Worm (Caenorhabditis elegans) whole organism, L4 larva: Measurements from ENCODE around the gene unc-43.

Experiments
- D1046.2 ChIP-seq: fragments of 200-800 bp; sonication (Bioruptor generic); IDR thresholded peaks from 2 replicates; pipeline ENCODE4 v1.3.6; 2022; ENCODE audit warnings: missing genetic modification characterization, missing compliant biosample characterization
- F26F4.8 ChIP-seq: fragments of 200-800 bp; sonication (Bioruptor generic); conservative IDR thresholded peaks from 2 replicates; pipeline ENCODE4 v1.3.6; 2022; ENCODE audit warnings: missing genetic modification characterization, missing compliant biosample characterization
- T20F7.1 ChIP-seq: fragments of 200-800 bp; sonication (Bioruptor generic); optimal IDR thresholded peaks from 2 replicates; lab custom pipeline; 2018; ENCODE audit warnings: mild to moderate bottlenecking, missing genetic modification characterization, missing compliant biosample characterization
- Y105C5A.15 ChIP-seq: fragments of 200-800 bp; sonication (Bioruptor generic); IDR thresholded peaks from 2 replicates; pipeline ENCODE4 v1.3.6; 2022; ENCODE audit warnings: missing genetic modification characterization, missing compliant biosample characterization
- ZK337.2 ChIP-seq: fragments of 200-800 bp; sonication (Bioruptor generic); IDR thresholded peaks from 2 replicates; pipeline ENCODE4 v1.3.6; 2022; ENCODE audit warnings: missing genetic modification reagents, missing genetic modification characterization, missing compliant biosample characterization
- aha-1 ChIP-seq: fragments of 150-350 bp; peaks from one replicate; lab custom pipeline; 2014; ENCODE audit warnings: missing biosample characterization, missing genetic modification characterization
- ama-1 ChIP-seq: fragments of 150-350 bp; optimal IDR thresholded peaks from 2 replicates; lab custom pipeline; 2014; ENCODE audit warnings: inconsistent platforms, mixed read lengths
- ceh-20 ChIP-seq: fragments of 200-800 bp; sonication (Bioruptor generic); IDR thresholded peaks from 2 replicates; pipeline ENCODE4 v1.3.6; 2022; ENCODE audit warnings: missing genetic modification reagents, missing genetic modification characterization, missing compliant biosample characterization
- ces-1 ChIP-seq: fragments of 150-350 bp; sonication (generic microtip); optimal IDR thresholded peaks from 4 replicates; lab custom pipeline; 2014; ENCODE audit warnings: missing biosample characterization, missing genetic modification reagents, missing genetic modification characterization
- ctbp-1 ChIP-seq: fragments of 200-800 bp; sonication (Bioruptor generic); IDR thresholded peaks from 2 replicates; pipeline ENCODE4 v1.3.6; 2022; ENCODE audit warnings: missing genetic modification reagents, missing genetic modification characterization, missing compliant biosample characterization
- daf-16 ChIP-seq, 3 experiments: sonication (generic microtip); optimal IDR thresholded peaks; 2 replicates each; lab custom pipeline; 2016 to 2017; ENCODE audit warnings: missing genetic modification characterization in 3 of 3, missing genetic modification reagents in 3 of 3, mild to moderate bottlenecking in 2 of 3, missing compliant biosample characterization in 2 of 3, missing biosample characterization in 1 of 3, moderate library complexity in 1 of 3
- daf-8 ChIP-seq: fragments of 200-800 bp; sonication (Bioruptor generic); IDR thresholded peaks from 2 replicates; pipeline ENCODE4 v1.3.6; 2022; ENCODE audit warnings: missing genetic modification characterization, missing compliant biosample characterization
- dmd-6 ChIP-seq: fragments of 200-800 bp; sonication (Bioruptor generic); IDR thresholded peaks from 2 replicates; pipeline ENCODE4 v1.3.6; 2022; ENCODE audit warnings: missing genetic modification reagents, missing genetic modification characterization, missing compliant biosample characterization
- dmd-9 ChIP-seq: fragments of 200-800 bp; sonication (Bioruptor generic); IDR thresholded peaks from 2 replicates; pipeline ENCODE4 v1.3.6; 2022; ENCODE audit warnings: missing genetic modification reagents, missing genetic modification characterization, missing compliant biosample characterization
- dve-1 ChIP-seq: sonication (generic microtip); optimal IDR thresholded peaks from 2 replicates; lab custom pipeline; 2017; ENCODE audit warnings: antibody characterized with exemption, mild to moderate bottlenecking, missing genetic modification characterization, missing compliant biosample characterization; ENCODE audit not compliant: insufficient read depth
- fkh-10 ChIP-seq: fragments of 150-350 bp; optimal IDR thresholded peaks from 2 replicates; lab custom pipeline; 2014; ENCODE audit warnings: missing biosample characterization, missing genetic modification reagents, missing genetic modification characterization
- fos-1 ChIP-seq: fragments of 150-350 bp; optimal IDR thresholded peaks from 2 replicates; lab custom pipeline; 2014; ENCODE audit warnings: missing biosample characterization, missing genetic modification characterization
- hlh-11 ChIP-seq: fragments of 200-800 bp; sonication (Bioruptor generic); optimal IDR thresholded peaks from 2 replicates; lab custom pipeline; 2018; ENCODE audit warnings: mild to moderate bottlenecking, missing genetic modification characterization, missing compliant biosample characterization
- hmg-1.1 ChIP-seq: fragments of 200-800 bp; sonication (Bioruptor generic); IDR thresholded peaks from 2 replicates; pipeline ENCODE4 v1.3.6; 2022; ENCODE audit warnings: missing genetic modification reagents, missing genetic modification characterization, missing compliant biosample characterization
- jun-1 ChIP-seq: fragments of 150-350 bp; optimal IDR thresholded peaks from 2 replicates; lab custom pipeline; 2014; ENCODE audit warnings: missing biosample characterization, missing genetic modification reagents, missing genetic modification characterization
- lin-38 ChIP-seq: fragments of 200-800 bp; sonication (Bioruptor generic); IDR thresholded peaks from 2 replicates; pipeline ENCODE4 v1.3.6; 2022; ENCODE audit warnings: missing genetic modification reagents, missing genetic modification characterization, missing compliant biosample characterization
- mdt-29 ChIP-seq: fragments of 200-800 bp; sonication (Bioruptor generic); IDR thresholded peaks from 2 replicates; pipeline ENCODE4 v1.3.6; 2022; ENCODE audit warnings: missing genetic modification reagents, missing genetic modification characterization, missing compliant biosample characterization
- nhr-28 ChIP-seq: fragments of 150-350 bp; optimal IDR thresholded peaks from 2 replicates; lab custom pipeline; 2014; ENCODE audit warnings: missing biosample characterization, missing genetic modification characterization
- nhr-42 ChIP-seq: fragments of 200-800 bp; sonication (Bioruptor generic); IDR thresholded peaks from 2 replicates; pipeline ENCODE4 v1.3.6; 2022; ENCODE audit warnings: missing genetic modification characterization, missing compliant biosample characterization
- nhr-76 ChIP-seq: fragments of 150-350 bp; optimal IDR thresholded peaks from 2 replicates; lab custom pipeline; 2014; ENCODE audit warnings: missing biosample characterization, missing genetic modification characterization
- nhr-77 ChIP-seq: fragments of 150-350 bp; optimal IDR thresholded peaks from 2 replicates; lab custom pipeline; 2014; ENCODE audit warnings: missing biosample characterization, missing genetic modification characterization
- pha-4 ChIP-seq, 2 experiments: fragments of 150-350 bp in 1 of 2; fragments of 200-800 bp in 1 of 2; sonication (Bioruptor generic) in 1 of 2; IDR thresholded peaks in 1 of 2; optimal IDR thresholded peaks in 1 of 2; 2 replicates each; pipeline versions ENCODE4 v1.3.6 to Lab custom; 2014 to 2022; ENCODE audit warnings: missing genetic modification characterization in 2 of 2, missing genetic modification reagents in 2 of 2, missing biosample characterization in 1 of 2, missing compliant biosample characterization in 1 of 2
- pqm-1 ChIP-seq: sonication (generic microtip); optimal IDR thresholded peaks from 2 replicates; lab custom pipeline; 2017; ENCODE audit warnings: missing biosample characterization, missing genetic modification characterization
- sdz-12 ChIP-seq: fragments of 200-800 bp; sonication (Bioruptor generic); optimal IDR thresholded peaks from 2 replicates; lab custom pipeline; 2018; ENCODE audit warnings: mild to moderate bottlenecking, missing genetic modification characterization, missing compliant biosample characterization
- skn-1 ChIP-seq: fragments of 150-350 bp; optimal IDR thresholded peaks from 2 replicates; lab custom pipeline; 2014; ENCODE audit warnings: missing biosample characterization, missing genetic modification characterization
- spr-1 ChIP-seq: sonication (generic microtip); optimal IDR thresholded peaks from 2 replicates; lab custom pipeline; 2016; ENCODE audit warnings: mild to moderate bottlenecking, missing genetic modification characterization, missing compliant biosample characterization
- unc-130 ChIP-seq: sonication (generic microtip); optimal IDR thresholded peaks from 2 replicates; lab custom pipeline; 2016; ENCODE audit warnings: missing genetic modification reagents, missing genetic modification characterization, missing compliant biosample characterization
- unc-62 ChIP-seq, 3 experiments: fragments of 150-350 bp in 1 of 3; sonication (generic microtip); optimal IDR thresholded peaks in 2 of 3; peaks in 1 of 3; 1 replicate in 1 of 3; 2 replicates in 2 of 3; lab custom pipeline; 2014 to 2017; ENCODE audit warnings: missing biosample characterization in 3 of 3, missing genetic modification characterization in 3 of 3, missing genetic modification reagents in 3 of 3, missing genotype in 1 of 3
- vab-7 ChIP-seq: fragments of 200-800 bp; sonication (Bioruptor generic); IDR thresholded peaks from 2 replicates; pipeline ENCODE4 v1.3.6; 2022; ENCODE audit warnings: missing genetic modification reagents, missing genetic modification characterization, missing compliant biosample characterization
- zfp-2 ChIP-seq: sonication (generic microtip); optimal IDR thresholded peaks from 2 replicates; lab custom pipeline; 2016; ENCODE audit warnings: mild to moderate bottlenecking, missing genetic modification characterization, missing compliant biosample characterization
- zip-11 ChIP-seq: fragments of 200-800 bp; sonication (Bioruptor generic); IDR thresholded peaks from 2 replicates; pipeline ENCODE4 v1.3.6; 2022; ENCODE audit warnings: missing genetic modification characterization, missing compliant biosample characterization
- ztf-11 ChIP-seq: fragments of 150-350 bp; optimal IDR thresholded peaks from 2 replicates; lab custom pipeline; 2014; ENCODE audit warnings: missing biosample characterization, missing genetic modification characterization

unc-43 gene

DNA sequence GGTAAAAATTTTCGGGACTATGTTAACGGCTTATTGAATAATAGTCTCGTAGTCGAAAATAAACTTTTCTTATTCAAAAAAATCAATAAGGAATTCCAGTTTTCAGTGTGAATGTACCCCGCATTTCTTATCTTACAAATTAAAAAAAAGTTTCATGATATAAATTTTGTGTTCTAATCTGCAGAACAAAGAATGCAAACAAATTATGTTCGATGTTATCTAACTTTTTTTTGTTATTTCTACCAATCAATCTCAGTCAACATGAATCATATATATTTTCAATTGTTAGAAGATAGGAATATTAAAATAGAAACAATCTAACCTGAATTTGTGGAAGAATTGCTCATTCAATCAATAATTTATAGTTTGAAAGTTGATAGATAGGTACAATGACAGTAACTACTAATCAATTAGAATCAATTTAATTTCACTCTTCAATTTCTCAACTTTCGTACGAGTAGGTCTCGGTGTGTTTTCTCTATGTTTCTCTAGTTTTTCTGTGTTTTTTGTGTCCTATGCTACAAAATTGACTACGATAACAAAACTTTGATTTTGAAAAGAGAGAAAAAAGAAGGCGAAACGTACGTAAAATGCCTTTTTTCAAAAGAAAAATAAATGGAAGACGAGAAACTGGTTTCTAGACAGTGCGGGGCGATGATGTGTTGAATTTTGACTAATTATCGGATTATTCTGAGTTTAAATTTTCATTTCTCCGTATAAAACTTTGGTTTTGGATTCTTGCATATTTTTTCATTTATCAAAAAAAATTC, at the start of gene unc-43, which contains the start of gene Y43C5B.3 (continued):
- no peak for TF ChIP-seq zfp-2 (tag; lab: Kevin White, UChicago)
- TF ChIP-seq ztf-11 (tag; lab: Kevin White, UChicago): no peak
- no peak for TF ChIP-seq ama-1 (lab: Kevin White, UChicago)
- no peak for TF ChIP-seq spr-1 (tag; lab: Kevin White, UChicago)
- no peak for TF ChIP-seq mdt-29 (GFP tag; lab: Robert Waterston, UW)
- no peak for TF ChIP-seq unc-130 (GFP tag; lab: Kevin White, UChicago)
- TF ChIP-seq fos-1 (tag; lab: Kevin White, UChicago): no peak
- no peak for TF ChIP-seq daf-8 (GFP tag; lab: Robert Waterston, UW)
- no peak for TF ChIP-seq dmd-9 (GFP tag; lab: Robert Waterston, UW)
- no peak for TF ChIP-seq ZK337.2 (GFP tag; lab: Robert Waterston, UW)
- peak; percentile 99 for TF ChIP-seq nhr-28 (tag; lab: Kevin White, UChicago)
- TF ChIP-seq D1046.2 (GFP tag; lab: Robert Waterston, UW): no peak
- TF ChIP-seq aha-1 (tag; lab: Kevin White, UChicago): no peak

DNA sequence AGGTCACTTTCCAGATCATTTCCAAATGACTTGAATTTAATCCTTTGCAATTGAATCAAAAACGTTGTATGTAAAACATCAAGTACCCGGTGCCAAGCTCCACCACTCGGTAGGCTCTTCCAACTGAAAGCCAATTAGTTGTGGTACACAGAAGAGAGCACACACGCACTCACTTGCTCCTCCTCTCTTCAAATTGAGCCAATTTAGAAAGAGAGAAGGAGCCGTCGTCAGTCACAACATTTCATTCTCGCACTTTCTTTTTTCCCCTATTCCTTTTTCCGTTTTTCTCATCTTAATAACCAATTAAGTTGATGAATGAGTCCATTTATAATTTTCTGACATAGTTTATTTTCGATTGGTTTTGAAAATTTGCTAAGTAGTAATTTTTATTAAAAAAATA, 48.2 kb upstream of the unc-43 start:
- TF ChIP-seq ctbp-1: 0 out of 2 replicates have a peak, but pooled peaks have one; percentile 22
- TF ChIP-seq aha-1 (tag; lab: Kevin White, UChicago): peak; percentile 95
- peak; percentile 28 for TF ChIP-seq ces-1 (GFP tag; lab: Kevin White, UChicago)
- 0 out of 2 replicates have a peak, but pooled peaks have one; percentile 7 for TF ChIP-seq hmg-1.1 (GFP tag; lab: Robert Waterston, UW)
- TF ChIP-seq zip-11 (GFP tag; lab: Robert Waterston, UW): no peak

DNA sequence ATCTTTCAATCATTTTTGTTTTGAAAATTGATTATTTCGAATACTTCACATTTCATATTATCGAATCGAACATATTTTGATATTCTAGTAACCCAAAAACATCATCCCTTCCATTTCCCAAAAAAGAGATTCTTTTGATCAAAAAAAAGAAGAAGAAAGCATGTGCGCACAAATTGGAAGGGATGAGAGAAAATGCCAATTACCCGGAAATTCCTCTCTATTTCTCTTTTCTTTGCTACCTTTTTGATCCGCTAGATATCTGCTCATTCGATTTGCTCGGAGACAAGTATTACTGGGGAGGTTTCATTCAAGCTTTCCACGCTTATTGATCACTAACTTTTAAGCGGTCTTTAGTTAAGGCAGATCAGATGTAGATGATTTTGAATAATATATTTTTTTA, 46.8 kb upstream of the unc-43 start:
- no peak for TF ChIP-seq nhr-42 (GFP tag; lab: Robert Waterston, UW)
- no peak for TF ChIP-seq pqm-1 (tag; lab: Kevin White, UChicago)
- peak; percentile 10 for TF ChIP-seq fkh-10
- TF ChIP-seq ces-1 (GFP tag; lab: Kevin White, UChicago): peak; percentile 38

DNA sequence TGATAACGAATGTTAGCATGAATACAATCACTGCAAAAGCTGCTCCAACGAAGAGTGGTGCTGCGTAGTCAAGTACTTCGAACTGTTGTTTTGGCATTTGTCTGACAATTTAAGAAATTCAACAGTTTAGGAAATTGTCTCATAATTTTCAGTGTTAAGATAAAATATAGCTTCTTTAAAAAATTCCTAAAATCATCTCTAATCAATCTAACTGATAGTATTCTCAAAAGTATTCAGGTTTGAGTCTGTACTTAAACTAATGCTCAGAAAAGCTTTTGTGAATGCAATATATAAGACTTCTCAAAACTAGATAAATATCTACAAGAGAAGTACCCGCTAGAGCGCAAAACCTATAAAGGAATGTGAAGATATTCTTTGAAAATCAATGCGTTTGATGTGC, 44.8 kb upstream of the unc-43 start, which contains the start of gene R10H10.4:
TSS of gene R10H10.4 (minus strand) at position 101 of the 400 bp plus-strand sequence.
- TF ChIP-seq lin-38 (GFP tag; lab: Robert Waterston, UW): no peak
- TF ChIP-seq, all 104 proteins: peak for 0

DNA sequence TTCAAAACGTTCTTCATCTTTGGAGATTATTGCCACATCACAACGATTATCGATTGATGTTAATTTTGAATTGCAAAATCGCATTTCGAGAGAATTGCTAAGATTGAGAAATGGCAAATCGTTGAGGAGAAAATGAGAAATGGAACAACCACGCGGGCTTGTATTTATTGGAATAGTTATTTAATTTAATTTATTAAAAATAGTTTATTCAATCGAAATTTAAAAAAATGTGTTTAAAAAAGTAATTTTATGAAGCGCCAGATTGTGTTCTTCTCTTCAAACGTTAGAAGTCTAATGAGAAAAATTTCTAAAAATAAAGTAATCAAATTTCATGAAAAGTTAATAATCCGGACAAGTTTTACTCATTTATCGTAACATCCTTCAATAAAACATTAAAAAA, 41.8 kb upstream of the unc-43 start, which contains the start of gene spe-26:
TSS of gene spe-26 (minus strand) at position 101 of the 400 bp plus-strand sequence.
- TF ChIP-seq unc-62 (GFP tag; optimal IDR thresholded peaks at IDR 0.05 in 1 of 2; lab: Kevin White, UChicago) (peak in 1 of 2 experiments; percentile 24), unc-62 (tag; optimal IDR thresholded peaks at IDR 0.05; lab: Kevin White, UChicago) (no peak), F26F4.8 (GFP tag; lab: Robert Waterston, UW) (no peak)

DNA sequence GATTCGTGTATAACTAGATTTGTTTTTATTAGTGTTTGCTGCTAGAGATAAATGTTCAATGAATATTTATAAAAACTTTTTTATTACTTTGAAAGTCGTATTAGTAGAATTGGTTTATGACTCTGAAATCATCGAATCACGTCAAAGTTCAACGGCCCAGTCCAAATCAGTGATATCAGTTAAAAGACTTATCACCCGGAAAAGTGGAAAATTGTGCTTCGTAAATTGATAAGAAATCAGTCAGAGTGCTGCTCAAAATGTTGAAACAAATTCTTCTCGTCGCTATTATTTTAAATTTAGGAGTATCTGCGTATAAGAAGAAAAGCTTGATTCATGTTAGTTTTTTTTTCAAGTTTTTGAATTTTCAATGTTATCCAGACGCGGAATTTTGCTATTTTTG, 38.2 kb upstream of the unc-43 start, which contains the start of gene R10H10.3:
TSS of gene R10H10.3 (plus strand) at position 243 of the 400 bp plus-strand sequence.
- TF ChIP-seq nhr-76 (tag; lab: Kevin White, UChicago): no peak
- no peak for TF ChIP-seq vab-7 (GFP tag; lab: Robert Waterston, UW)
- TF ChIP-seq daf-16 (GFP tag; optimal IDR thresholded peaks at IDR 0.05; lab: Kevin White, UChicago): no peak
- TF ChIP-seq daf-16 (tag; optimal IDR thresholded peaks at IDR 0.05; lab: Kevin White, UChicago): peak; percentile 26
- no peak for TF ChIP-seq T20F7.1
- peak; percentile 12 for TF ChIP-seq aha-1 (tag; lab: Kevin White, UChicago)
- no peak for TF ChIP-seq sdz-12
- peak; percentile 22 for TF ChIP-seq hlh-11 (tag; lab: Kevin White, UChicago)
- no peak for TF ChIP-seq F26F4.8 (GFP tag; lab: Robert Waterston, UW)
- TF ChIP-seq jun-1: no peak
- peak; percentile 78 for TF ChIP-seq nhr-77
- peak; percentile 60 for TF ChIP-seq dmd-6 (GFP tag; lab: Robert Waterston, UW)
- no peak for TF ChIP-seq D1046.2 (GFP tag; lab: Robert Waterston, UW)
- peak; percentile 69 for TF ChIP-seq nhr-28 (tag; lab: Kevin White, UChicago)
- no peak for TF ChIP-seq ceh-20 (GFP tag; lab: Robert Waterston, UW)
- no peak for TF ChIP-seq skn-1 (tag; lab: Kevin White, UChicago)
- peak; percentile 50 for TF ChIP-seq dve-1 (tag; lab: Kevin White, UChicago)
- TF ChIP-seq Y105C5A.15 (GFP tag; lab: Robert Waterston, UW): no peak
- TF ChIP-seq spr-1 (tag; lab: Kevin White, UChicago): no peak
- TF ChIP-seq pha-4 (GFP tag; IDR thresholded peaks at IDR 0.05; lab: Robert Waterston, UW): no peak
- no peak for TF ChIP-seq pha-4 (tag; optimal IDR thresholded peaks at IDR 0.05; lab: Kevin White, UChicago)
- TF ChIP-seq pqm-1 (tag; lab: Kevin White, UChicago): peak; percentile 97
- TF ChIP-seq, all 104 proteins: peak for 8
